Worm (Caenorhabditis elegans): ENCODE results near the gene msp-38.
A peak's percentile ranks its signal among the peaks of the same experiment; 100 is the strongest.

msp-38 gene

ce11 chrIV:10150552-10151004 lies 7.0 kb upstream of the msp-38 start, which contains the start of gene tsp-12:
Gene tsp-12, minus strand, starts transcription at chrIV:10150602.
- TF ChIP-seq C38D4.7 (GFP tag; optimal IDR thresholded peaks at IDR 0.05), result no peak
- TF ChIP-seq C08G9.2 (tag; optimal IDR thresholded peaks at IDR 0.05), result no peak
- TF ChIP-seq unc-42 (tag; optimal IDR thresholded peaks at IDR 0.05), result peak; percentile 29
- peak; percentile 15 for TF ChIP-seq ceh-34 (tag; optimal IDR thresholded peaks at IDR 0.05)
- TF ChIP-seq K02D7.2 (tag; optimal IDR thresholded peaks at IDR 0.05), result no peak

- no peak for TF ChIP-seq hlh-8 (tag; optimal IDR thresholded peaks at IDR 0.05)
- TF ChIP-seq fkh-6 (tag; optimal IDR thresholded peaks at IDR 0.05), result no peak
- no peak for TF ChIP-seq che-1 (tag; optimal IDR thresholded peaks at IDR 0.05)
- TF ChIP-seq nhr-232 (tag; optimal IDR thresholded peaks at IDR 0.05), result no peak
- TF ChIP-seq nfya-1 (tag; optimal IDR thresholded peaks at IDR 0.05), result no peak
- no peak for TF ChIP-seq fax-1 (tag; optimal IDR thresholded peaks at IDR 0.05)
These were observed 5.4 kb upstream of the msp-38 start, which contains the start of gene pigs-1 for ce11 chrIV:10148938-10149337. Gene pigs-1, minus strand, starts transcription at chrIV:10149038.

DNA sequence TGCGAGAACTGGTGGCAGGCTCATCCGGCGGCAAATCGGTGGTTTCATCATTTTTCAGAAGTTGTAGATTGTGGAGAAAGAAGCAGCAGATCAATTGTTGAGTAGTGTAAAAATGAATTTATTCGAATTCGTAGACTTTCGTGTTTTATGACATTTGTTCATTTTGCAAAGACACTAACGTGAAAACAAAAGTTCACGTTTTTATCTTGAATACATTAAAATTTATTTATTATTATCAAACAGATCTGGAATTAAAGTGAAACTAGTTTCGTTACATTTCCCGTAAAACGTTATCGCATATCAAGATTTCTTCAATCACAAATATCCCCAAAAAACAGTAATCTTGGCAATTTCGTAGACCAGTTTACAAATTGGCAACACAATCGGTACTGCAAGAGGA lies 3.3 kb upstream of the msp-38 start, which contains the start of gene T14G10.8:
T14G10.8 (minus strand) TSS at position 101 of the 400 bp plus-strand sequence.
- TF ChIP-seq dve-1 (tag; optimal IDR thresholded peaks at IDR 0.05), result no peak
- TF ChIP-seq C38D4.7 (GFP tag; optimal IDR thresholded peaks at IDR 0.05), result no peak
- TF ChIP-seq gmeb-2 (tag; optimal IDR thresholded peaks at IDR 0.05), result no peak
- TF ChIP-seq ceh-45 (GFP tag; IDR thresholded peaks at IDR 0.05), result no peak
- no peak for TF ChIP-seq sdc-2 (tag; optimal IDR thresholded peaks at IDR 0.05)
- TF ChIP-seq hlh-6 (tag; optimal IDR thresholded peaks at IDR 0.05), result no peak
- TF ChIP-seq ztf-16 (tag; optimal IDR thresholded peaks at IDR 0.05), result no peak
- TF ChIP-seq mec-3 (tag; optimal IDR thresholded peaks at IDR 0.05; ENCODE audit: borderline replicate concordance), result no peak
- no peak for TF ChIP-seq sox-2 (GFP tag; IDR thresholded peaks at IDR 0.05)
- TF ChIP-seq pha-2 (tag; optimal IDR thresholded peaks at IDR 0.05), result no peak
- no peak for TF ChIP-seq pha-4 (tag; optimal IDR thresholded peaks at IDR 0.05)

ce11 chrIV:10144909-10145308 lies 1.4 kb upstream of the msp-38 start:
- no peak for TF ChIP-seq ref-2 (tag; optimal IDR thresholded peaks at IDR 0.05)
- TF ChIP-seq hlh-6 (tag; optimal IDR thresholded peaks at IDR 0.05), result no peak
- no peak for TF ChIP-seq unc-55 (GFP tag; optimal IDR thresholded peaks at IDR 0.05)
- TF ChIP-seq hlh-13 (GFP tag; optimal IDR thresholded peaks at IDR 0.05), result no peak
- no peak for TF ChIP-seq K09A11.1 (tag; optimal IDR thresholded peaks at IDR 0.05; ENCODE audit: insufficient read depth)
- TF ChIP-seq tbx-7 (tag; optimal IDR thresholded peaks at IDR 0.05), result no peak
- TF ChIP-seq unc-86 (tag; optimal IDR thresholded peaks at IDR 0.05), result no peak
- TF ChIP-seq ceh-18 (tag; optimal IDR thresholded peaks at IDR 0.05), result no peak
- no peak for TF ChIP-seq dve-1 (tag; optimal IDR thresholded peaks at IDR 0.05)
- TF ChIP-seq ceh-6 (GFP tag; optimal IDR thresholded peaks at IDR 0.05), result no peak
- no peak for TF ChIP-seq tbx-2 (tag; optimal IDR thresholded peaks at IDR 0.05)
- no peak for TF ChIP-seq ceh-30 (tag; optimal IDR thresholded peaks at IDR 0.05)
- no peak for TF ChIP-seq ceh-48 (tag; optimal IDR thresholded peaks at IDR 0.05)
- TF ChIP-seq ttx-3 (tag; optimal IDR thresholded peaks at IDR 0.05), result no peak
- no peak for TF ChIP-seq ceh-19 (GFP tag; optimal IDR thresholded peaks at IDR 0.05)

ce11 chrIV:10144487-10144886 lies 947 bp upstream of the msp-38 start:
- TF ChIP-seq sox-4 (tag; optimal IDR thresholded peaks at IDR 0.05) (no peak), tbx-7 (tag; optimal IDR thresholded peaks at IDR 0.05) (no peak), hlh-13 (GFP tag; optimal IDR thresholded peaks at IDR 0.05) (no peak), ceh-31 (tag; optimal IDR thresholded peaks at IDR 0.05) (no peak)
